Fruit fly (Drosophila melanogaster) S2 (cell line): ENCODE results near the gene Cnot4.

ENCODE experiments used
- CG8478 ChIP-seq: fragments of >200 bp; optimal IDR thresholded peaks from 2 replicates; lab custom pipeline; 2018
- CTCF ChIP-seq, 2 experiments: fragments of >200 bp; optimal IDR thresholded peaks; 2 replicates each; lab custom pipeline; 2018

DNA sequence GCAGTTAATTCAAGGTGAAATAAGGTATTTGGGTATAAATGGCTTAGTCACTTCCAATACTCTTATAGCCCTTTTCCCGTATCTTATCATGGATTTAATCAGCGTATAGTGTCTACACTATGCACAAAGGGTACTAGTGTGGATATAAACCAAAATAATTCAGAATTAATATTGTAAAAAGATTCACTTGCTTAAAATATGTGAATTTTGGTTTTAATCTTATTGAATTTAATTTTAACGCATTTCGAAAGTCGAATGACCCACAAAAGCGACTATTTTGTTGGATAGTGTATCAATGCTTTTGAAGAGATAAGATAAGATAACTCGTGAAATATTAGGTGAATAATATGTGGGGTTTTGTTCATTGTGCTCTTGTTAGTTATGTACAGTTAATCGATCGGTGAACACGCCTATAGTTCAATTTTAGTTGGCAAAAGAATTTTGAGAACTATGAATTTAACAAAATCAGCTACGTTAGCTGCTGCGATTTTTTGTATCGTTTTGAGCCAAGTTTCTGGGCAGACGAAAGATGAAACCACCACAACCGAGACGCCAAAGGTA is 14.5 kb upstream of the Cnot4 start, which contains the start of gene CG5096:
- no peak for TF ChIP-seq CTCF (optimal IDR thresholded peaks at IDR 0.05; lab: Kevin White, UChicago)
- TF ChIP-seq CG8478 (lab: Kevin White, UChicago) = no peak
